Worm (Caenorhabditis elegans): Measurements from ENCODE around the gene F33G12.7.

The F33G12.7 gene

ce11 chrII:5047279-5047678 lies 6.8 kb upstream of the F33G12.7 start:
- TF ChIP-seq ztf-4 (tag; optimal IDR thresholded peaks at IDR 0.05) (no peak), blmp-1 (tag; optimal IDR thresholded peaks at IDR 0.05; ENCODE audit: insufficient read depth) (peak; percentile 10), C34F6.9 (tag; optimal IDR thresholded peaks at IDR 0.05) (peak; percentile 20), snpc-4 (tag; optimal IDR thresholded peaks at IDR 0.05) (no peak), unc-39 (tag; optimal IDR thresholded peaks at IDR 0.05) (no peak), nhr-129 (tag; optimal IDR thresholded peaks at IDR 0.05) (peak; percentile 41), nhr-6 (tag; optimal IDR thresholded peaks at IDR 0.05) (no peak)

ce11 chrII:5046209-5047200 lies 6.0 kb upstream of the F33G12.7 start:
- TF ChIP-seq nhr-77 (tag; optimal IDR thresholded peaks at IDR 0.05) (no peak), crh-2 (tag; optimal IDR thresholded peaks at IDR 0.05) (no peak), elt-3 (tag; optimal IDR thresholded peaks at IDR 0.05) (no peak), C34F6.9 (tag; optimal IDR thresholded peaks at IDR 0.05) (peak; percentile 7), dmd-4 (tag; optimal IDR thresholded peaks at IDR 0.05) (no peak), unc-55 (GFP tag; optimal IDR thresholded peaks at IDR 0.05) (peak; percentile 46), mab-5 (tag; optimal IDR thresholded peaks at IDR 0.05) (no peak), skn-1 (tag; optimal IDR thresholded peaks at IDR 0.05) (no peak), nhr-25 (tag; optimal IDR thresholded peaks at IDR 0.05) (no peak), snpc-4 (tag; optimal IDR thresholded peaks at IDR 0.05) (no peak), lin-13 (GFP tag; optimal IDR thresholded peaks at IDR 0.05) (no peak), nhr-11 (tag; optimal IDR thresholded peaks at IDR 0.05) (no peak), aly-2 (tag; optimal IDR thresholded peaks at IDR 0.05) (no peak), nhr-129 (tag; optimal IDR thresholded peaks at IDR 0.05) (peak; percentile 10), sma-3 (GFP tag; optimal IDR thresholded peaks at IDR 0.05) (no peak), nhr-10 (tag; optimal IDR thresholded peaks at IDR 0.05) (no peak), elt-1 (tag; optimal IDR thresholded peaks at IDR 0.05) (no peak), nhr-6 (tag; optimal IDR thresholded peaks at IDR 0.05) (no peak), egl-27 (tag; optimal IDR thresholded peaks at IDR 0.05) (no peak), sma-9 (GFP tag; optimal IDR thresholded peaks at IDR 0.05) (no peak), sma-9 (tag; optimal IDR thresholded peaks at IDR 0.05) (no peak), ztf-1 (GFP tag; conservative IDR thresholded peaks at IDR 0.05) (no peak), lsy-2 (tag; optimal IDR thresholded peaks at IDR 0.05) (peak in 1 of 2 experiments; percentile 2), mbf-1 (tag; optimal IDR thresholded peaks at IDR 0.05) (no peak), R02D3.7 (tag; optimal IDR thresholded peaks at IDR 0.05) (no peak), ztf-11 (tag; optimal IDR thresholded peaks at IDR 0.05) (no peak), sem-4 (tag; optimal IDR thresholded peaks at IDR 0.05) (peak; percentile 6), lin-39 (tag; optimal IDR thresholded peaks at IDR 0.05) (no peak)

ce11 chrII:5042381-5042930 lies 2.0 kb upstream of the F33G12.7 start:
- peak; percentile 15 for TF ChIP-seq nhr-129 (tag; optimal IDR thresholded peaks at IDR 0.05)
- TF ChIP-seq nhr-12 (tag; optimal IDR thresholded peaks at IDR 0.05) = no peak
- no peak for TF ChIP-seq lin-13 (GFP tag; optimal IDR thresholded peaks at IDR 0.05)
- no peak for TF ChIP-seq ZK546.5 (tag; optimal IDR thresholded peaks at IDR 0.05)
- TF ChIP-seq elt-1 (tag; optimal IDR thresholded peaks at IDR 0.05) = no peak
- TF ChIP-seq C34F6.9 (tag; optimal IDR thresholded peaks at IDR 0.05) = peak; percentile 13
- TF ChIP-seq unc-62 (GFP tag; optimal IDR thresholded peaks at IDR 0.05) = no peak
- no peak for TF ChIP-seq fos-1 (tag; optimal IDR thresholded peaks at IDR 0.05)
- no peak for TF ChIP-seq blmp-1 (tag; optimal IDR thresholded peaks at IDR 0.05; ENCODE audit: insufficient read depth)
- TF ChIP-seq nhr-6 (tag; optimal IDR thresholded peaks at IDR 0.05) = peak; percentile 11
- no peak for TF ChIP-seq nhr-21 (tag; optimal IDR thresholded peaks at IDR 0.05)
- TF ChIP-seq elt-3 (tag; optimal IDR thresholded peaks at IDR 0.05) = no peak
- no peak for TF ChIP-seq nhr-23 (tag; optimal IDR thresholded peaks at IDR 0.05)
- TF ChIP-seq R02D3.7 (tag; optimal IDR thresholded peaks at IDR 0.05) = no peak
- peak in 1 of 2 experiments; percentile 35 for TF ChIP-seq lsy-2 (tag; optimal IDR thresholded peaks at IDR 0.05)
- no peak for TF ChIP-seq ztf-4 (tag; optimal IDR thresholded peaks at IDR 0.05)
- peak; percentile 24 for TF ChIP-seq zag-1 (tag; optimal IDR thresholded peaks at IDR 0.05)
- TF ChIP-seq unc-55 (GFP tag; optimal IDR thresholded peaks at IDR 0.05) = peak; percentile 53
- no peak for TF ChIP-seq sem-4 (tag; optimal IDR thresholded peaks at IDR 0.05)
- TF ChIP-seq F13H6.1 (tag; optimal IDR thresholded peaks at IDR 0.05) = peak; percentile 37
- TF ChIP-seq lin-11 (tag; optimal IDR thresholded peaks at IDR 0.05) = no peak
- no peak for TF ChIP-seq egl-27 (tag; optimal IDR thresholded peaks at IDR 0.05)
- TF ChIP-seq nhr-11 (tag; optimal IDR thresholded peaks at IDR 0.05) = no peak

All from whole organism, L2 larva.